Fruit fly (Drosophila melanogaster): ENCODE results near the gene mRpL38.

- TF ChIP-seq NC2α (GFP tag; optimal IDR thresholded peaks at IDR 0.05) (no peak), NFAT (GFP tag; IDR thresholded peaks at IDR 0.05) (no peak), bbx (GFP tag; IDR thresholded peaks at IDR 0.05; ENCODE audit: partially characterized antibody) (no peak), en (GFP tag; optimal IDR thresholded peaks at IDR 0.05) (no peak)
These were observed 24.9 kb upstream of the mRpL38 start, which contains the start of gene Prp16 for dm6 chrX:14201178-14201577.

All from whole organism, embryonic.